Worm (Caenorhabditis elegans) whole organism, early embryonic: Measurements from ENCODE around the gene F07E5.7.

Experiments used
- B0310.2 ChIP-seq: sonication (generic microtip); optimal IDR thresholded peaks from 2 replicates; lab custom pipeline; 2016; ENCODE audit warnings: mild to moderate bottlenecking, missing genetic modification characterization, missing compliant biosample characterization
- F13C5.2 ChIP-seq: sonication (generic microtip); optimal IDR thresholded peaks from 2 replicates; lab custom pipeline; 2017; ENCODE audit warnings: mild to moderate bottlenecking, missing genetic modification characterization, inconsistent platforms, missing compliant biosample characterization
- aly-1 ChIP-seq: sonication (generic microtip); optimal IDR thresholded peaks from 2 replicates; lab custom pipeline; 2016; ENCODE audit warnings: missing genetic modification characterization, missing compliant biosample characterization
- ama-1 ChIP-seq: fragments of 150-350 bp; optimal IDR thresholded peaks from 2 replicates; lab custom pipeline; 2014
- ceh-13 ChIP-seq: fragments of 200-800 bp; sonication (Bioruptor generic); optimal IDR thresholded peaks from 2 replicates; lab custom pipeline; 2018; ENCODE audit warnings: mild to moderate bottlenecking, missing genetic modification characterization, missing compliant biosample characterization
- ceh-36 ChIP-seq: sonication (generic microtip); optimal IDR thresholded peaks from 2 replicates; lab custom pipeline; 2016; ENCODE audit warnings: missing genetic modification characterization, inconsistent platforms, missing compliant biosample characterization
- flt-1 ChIP-seq: fragments of 200-800 bp; sonication (Bioruptor generic); IDR thresholded peaks from 2 replicates; pipeline ENCODE4 v1.3.6; 2022; ENCODE audit warnings: missing genetic modification characterization, missing compliant biosample characterization
- hmbx-1 ChIP-seq: sonication (generic microtip); optimal IDR thresholded peaks from 2 replicates; lab custom pipeline; 2016; ENCODE audit warnings: mild to moderate bottlenecking, missing genetic modification characterization, missing compliant biosample characterization
- hnd-1 ChIP-seq: sonication (generic microtip); optimal IDR thresholded peaks from 2 replicates; lab custom pipeline; 2016; ENCODE audit warnings: missing genetic modification characterization, missing compliant biosample characterization
- pes-1 ChIP-seq: fragments of 200-800 bp; sonication (Bioruptor generic); IDR thresholded peaks from 2 replicates; pipeline ENCODE4 v1.3.6; 2022; ENCODE audit warnings: missing genetic modification reagents, missing genetic modification characterization, missing compliant biosample characterization
- scrt-1 ChIP-seq: fragments of 200-800 bp; sonication (Bioruptor generic); IDR thresholded peaks from 2 replicates; pipeline ENCODE4 v1.3.6; 2022; ENCODE audit warnings: missing genetic modification characterization, missing compliant biosample characterization
- sea-1 ChIP-seq: fragments of 200-800 bp; sonication (Bioruptor generic); conservative IDR thresholded peaks from 2 replicates; pipeline ENCODE4 v1.3.6; 2022; ENCODE audit warnings: missing genetic modification characterization, missing compliant biosample characterization
- tbx-11 ChIP-seq: fragments of 200-800 bp; sonication (Bioruptor generic); IDR thresholded peaks from 2 replicates; pipeline ENCODE4 v1.3.6; 2022; ENCODE audit warnings: missing genetic modification characterization, missing compliant biosample characterization
- tbx-37 ChIP-seq: fragments of 200-800 bp; sonication (Bioruptor generic); conservative IDR thresholded peaks from 2 replicates; pipeline ENCODE4 v1.3.6; 2022; ENCODE audit warnings: missing genetic modification reagents, missing genetic modification characterization, missing compliant biosample characterization

- no peak for TF ChIP-seq ama-1 (lab: Kevin White, UChicago)
- TF ChIP-seq pes-1 (GFP tag; lab: Robert Waterston, UW): no peak
- no peak for TF ChIP-seq sea-1
- TF ChIP-seq hmbx-1 (tag; lab: Kevin White, UChicago): no peak
- no peak for TF ChIP-seq flt-1 (GFP tag; lab: Robert Waterston, UW)
- TF ChIP-seq aly-1 (tag; lab: Kevin White, UChicago): no peak
- TF ChIP-seq tbx-11 (GFP tag; lab: Robert Waterston, UW): no peak
- no peak for TF ChIP-seq scrt-1 (GFP tag; lab: Robert Waterston, UW)
- TF ChIP-seq ceh-13 (GFP tag; lab: Kevin White, UChicago): no peak
- TF ChIP-seq ceh-36 (tag; lab: Kevin White, UChicago): no peak
- no peak for TF ChIP-seq tbx-37 (GFP tag; lab: Robert Waterston, UW)
- TF ChIP-seq hnd-1 (tag; lab: Kevin White, UChicago): no peak
- no peak for TF ChIP-seq B0310.2 (tag; lab: Kevin White, UChicago)
- no peak for TF ChIP-seq F13C5.2
Observed at ce11 chrII:2099139-2099976, 28.0 kb upstream of the F07E5.7 start, which contains the start of gene math-42.
